Worm (Caenorhabditis elegans) whole organism, dauer: ENCODE results near the gene dsb-3.

Source experiments
- unc-62 ChIP-seq: sonication (generic microtip); optimal IDR thresholded peaks from 2 replicates; lab custom pipeline; 2017; ENCODE audit warnings: missing biosample characterization, missing genetic modification reagents, missing genetic modification characterization

The dsb-3 gene

ce11 chrIV:7759527-7759926 lies at the start of gene dsb-3:
Gene dsb-3, minus strand, starts transcription at chrIV:7759627.
- no peak for TF ChIP-seq unc-62

- TF ChIP-seq unc-62: no peak
Measured at ce11 chrIV:7808583-7808982, 49.2 kb upstream of the dsb-3 start, which contains the start of gene C33H5.1. Gene C33H5.1, plus strand, starts transcription at chrIV:7808912.

- TF ChIP-seq unc-62: no peak
Measured at ce11 chrIV:7804740-7805139, 45.3 kb upstream of the dsb-3 start, which contains the start of gene C33H5.2. Gene C33H5.2, plus strand, starts transcription at chrIV:7805040.

ce11 chrIV:7803250-7803649 lies 43.8 kb upstream of the dsb-3 start, which contains the start of gene C33H5.16:
Gene C33H5.16, minus strand, starts transcription at chrIV:7803350.
- no peak for TF ChIP-seq unc-62

- no peak for TF ChIP-seq unc-62
Measured at ce11 chrIV:7800338-7800737, 40.9 kb upstream of the dsb-3 start.

ce11 chrIV:7796432-7797113 lies 37.1 kb upstream of the dsb-3 start, which contains the start of gene sgo-1:
Gene sgo-1, minus strand, starts transcription at chrIV:7796482.
- no peak for TF ChIP-seq unc-62

ce11 chrIV:7794709-7795108 lies 35.3 kb upstream of the dsb-3 start, which contains the start of gene ntp-1:
Gene ntp-1, minus strand, starts transcription at chrIV:7794809.
- TF ChIP-seq unc-62: no peak

- no peak for TF ChIP-seq unc-62
Measured at ce11 chrIV:7791821-7792446, 32.5 kb upstream of the dsb-3 start, which contains the start of gene C33H5.13. Gene C33H5.13, minus strand, starts transcription at chrIV:7792263.

- TF ChIP-seq unc-62: no peak
Measured at ce11 chrIV:7790801-7791588, 31.6 kb upstream of the dsb-3 start, which contains the start of gene rsp-6. Gene rsp-6, minus strand, starts transcription at chrIV:7791229.

ce11 chrIV:7790151-7790691 lies 30.8 kb upstream of the dsb-3 start:
- no peak for TF ChIP-seq unc-62

- no peak for TF ChIP-seq unc-62
Measured at ce11 chrIV:7789521-7789949, 30.1 kb upstream of the dsb-3 start, which contains the start of gene imp-3. Gene imp-3, minus strand, starts transcription at chrIV:7789613.

ce11 chrIV:7785506-7786065 lies 26.2 kb upstream of the dsb-3 start, which contains the start of gene tag-322:
Gene tag-322, minus strand, starts transcription at chrIV:7785556.
- TF ChIP-seq unc-62: no peak

- no peak for TF ChIP-seq unc-62
Measured at ce11 chrIV:7783801-7784411, 24.5 kb upstream of the dsb-3 start, which contains the start of gene tag-321. Gene tag-321, minus strand, starts transcription at chrIV:7783851.

ce11 chrIV:7782292-7782691 lies 22.9 kb upstream of the dsb-3 start, which contains the start of gene sec-10:
Gene sec-10, minus strand, starts transcription at chrIV:7782499.
- no peak for TF ChIP-seq unc-62

- no peak for TF ChIP-seq unc-62
Measured at ce11 chrIV:7778865-7779264, 19.4 kb upstream of the dsb-3 start, which contains the start of gene rpap-3. Gene rpap-3, minus strand, starts transcription at chrIV:7778965.
